Worm (Caenorhabditis elegans) whole organism, L1 larva: ENCODE data around the gene C38C3.3.
A peak's percentile ranks its signal among the peaks of the same experiment; 100 is the strongest.

Source experiments
- C04F5.9 ChIP-seq: sonication (generic microtip); optimal IDR thresholded peaks from 2 replicates; lab custom pipeline; 2016; ENCODE audit warnings: missing genetic modification characterization, missing compliant biosample characterization
- C16A3.4 ChIP-seq: fragments of 150-350 bp; optimal IDR thresholded peaks from 2 replicates; lab custom pipeline; 2014; ENCODE audit warnings: missing biosample characterization, missing genetic modification characterization
- alr-1 ChIP-seq: fragments of 200-800 bp; sonication (Bioruptor generic); optimal IDR thresholded peaks from 2 replicates; lab custom pipeline; 2018; ENCODE audit warnings: borderline replicate concordance, mild to moderate bottlenecking, missing genetic modification characterization, missing compliant biosample characterization
- ama-1 ChIP-seq: fragments of 150-350 bp; optimal IDR thresholded peaks from 2 replicates; lab custom pipeline; 2014
- ceh-63 ChIP-seq: fragments of 200-800 bp; sonication (Bioruptor generic); optimal IDR thresholded peaks from 2 replicates; lab custom pipeline; 2018; ENCODE audit warnings: mild to moderate bottlenecking, missing genetic modification characterization, missing compliant biosample characterization
- ceh-90 ChIP-seq: sonication (generic microtip); optimal IDR thresholded peaks from 2 replicates; lab custom pipeline; 2016; ENCODE audit warnings: missing genetic modification characterization, missing compliant biosample characterization
- ces-1 ChIP-seq: fragments of 150-350 bp; optimal IDR thresholded peaks from 2 replicates; lab custom pipeline; 2014; ENCODE audit warnings: missing biosample characterization, missing genetic modification reagents, missing genetic modification characterization
- efl-1 ChIP-seq, 4 experiments: fragments of 150-350 bp; optimal IDR thresholded peaks in 3 of 4; peaks in 1 of 4; 1 replicate in 1 of 4; 2 replicates in 3 of 4; lab custom pipeline; 2014; ENCODE audit warnings: missing biosample characterization in 2 of 4, missing genetic modification characterization in 2 of 4, missing genetic modification reagents in 2 of 4
- egl-13 ChIP-seq: sonication (generic microtip); optimal IDR thresholded peaks from 2 replicates; lab custom pipeline; 2016; ENCODE audit warnings: missing genotype, missing genetic modification reagents, missing genetic modification characterization, missing compliant biosample characterization
- elt-3 ChIP-seq, 6 experiments: fragments of 150-350 bp in 1 of 6; sonication (generic microtip); optimal IDR thresholded peaks; 2 replicates each; lab custom pipeline; 2017 to 2018; ENCODE audit warnings: missing biosample characterization in 6 of 6, missing genetic modification characterization in 6 of 6, inconsistent platforms in 1 of 6
- ets-5 ChIP-seq: fragments of 200-800 bp; sonication (Bioruptor generic); IDR thresholded peaks from 2 replicates; pipeline ENCODE4 v1.3.6; 2022; ENCODE audit warnings: missing genetic modification characterization, missing compliant biosample characterization
- hpl-2 ChIP-seq: fragments of 150-350 bp; optimal IDR thresholded peaks from 2 replicates; lab custom pipeline; 2014; ENCODE audit warnings: missing biosample characterization, missing genetic modification reagents, missing genetic modification characterization
- lin-14 ChIP-seq: fragments of 200-800 bp; sonication (Bioruptor generic); optimal IDR thresholded peaks from 2 replicates; lab custom pipeline; 2018; ENCODE audit warnings: mild to moderate bottlenecking, missing genetic modification characterization, moderate library complexity, missing compliant biosample characterization
- lin-15B ChIP-seq: fragments of 150-350 bp; sonication (generic microtip); optimal IDR thresholded peaks from 3 replicates; lab custom pipeline; 2014; ENCODE audit warnings: missing biosample characterization, missing genetic modification characterization
- lin-35 ChIP-seq, 2 experiments: fragments of 150-350 bp; optimal IDR thresholded peaks; 2 replicates each; lab custom pipeline; 2014; ENCODE audit warnings: missing biosample characterization in 2 of 2, missing genetic modification characterization in 2 of 2, missing genetic modification reagents in 2 of 2
- lin-39 ChIP-seq: fragments of 150-350 bp; optimal IDR thresholded peaks from 2 replicates; lab custom pipeline; 2014; ENCODE audit warnings: missing biosample characterization, missing genetic modification reagents, missing genetic modification characterization
- mab-9 ChIP-seq: fragments of 200-800 bp; sonication (Bioruptor generic); IDR thresholded peaks from 2 replicates; pipeline ENCODE4 v1.3.6; 2022; ENCODE audit warnings: missing genetic modification reagents, missing genetic modification characterization, missing compliant biosample characterization
- mdl-1 ChIP-seq, 2 experiments: fragments of 150-350 bp; optimal IDR thresholded peaks; 2 replicates each; lab custom pipeline; 2014 to 2017; ENCODE audit warnings: missing biosample characterization in 2 of 2, missing genetic modification characterization in 2 of 2, inconsistent platforms in 1 of 2
- mef-2 ChIP-seq: fragments of 150-350 bp; optimal IDR thresholded peaks from 2 replicates; lab custom pipeline; 2014; ENCODE audit warnings: missing biosample characterization, missing genetic modification characterization
- nhr-19 ChIP-seq: fragments of 200-800 bp; sonication (Bioruptor generic); conservative IDR thresholded peaks from 2 replicates; pipeline ENCODE4 v1.3.6; 2022; ENCODE audit warnings: missing genetic modification characterization, missing compliant biosample characterization
- nhr-20 ChIP-seq: sonication (generic microtip); optimal IDR thresholded peaks from 2 replicates; lab custom pipeline; 2016; ENCODE audit warnings: mild to moderate bottlenecking, missing genetic modification characterization, missing compliant biosample characterization
- nhr-237 ChIP-seq: fragments of 150-350 bp; optimal IDR thresholded peaks from 2 replicates; lab custom pipeline; 2014; ENCODE audit warnings: missing biosample characterization, missing genetic modification characterization
- nhr-76 ChIP-seq: sonication (generic microtip); optimal IDR thresholded peaks from 2 replicates; lab custom pipeline; 2017; ENCODE audit warnings: missing biosample characterization, missing genetic modification characterization
- nhr-85 ChIP-seq: sonication (generic microtip); peaks from one replicate; lab custom pipeline; 2016; ENCODE audit warnings: missing genetic modification characterization, inconsistent platforms, missing compliant biosample characterization
- pag-3 ChIP-seq: sonication (generic microtip); optimal IDR thresholded peaks from 2 replicates; lab custom pipeline; 2017; ENCODE audit warnings: missing genetic modification characterization, mild to moderate bottlenecking, missing compliant biosample characterization, antibody characterized with exemption, borderline replicate concordance; ENCODE audit not compliant: insufficient read depth
- pax-3 ChIP-seq: fragments of 200-800 bp; sonication (Bioruptor generic); optimal IDR thresholded peaks from 2 replicates; lab custom pipeline; 2018; ENCODE audit warnings: mild to moderate bottlenecking, missing genetic modification characterization, moderate library complexity, missing compliant biosample characterization
- pqm-1 ChIP-seq: sonication (generic microtip); optimal IDR thresholded peaks from 3 replicates; lab custom pipeline; 2017; ENCODE audit warnings: missing biosample characterization, missing genetic modification characterization
- rnt-1 ChIP-seq: sonication (generic microtip); optimal IDR thresholded peaks from 2 replicates; lab custom pipeline; 2016; ENCODE audit warnings: mild to moderate bottlenecking, missing genetic modification characterization, moderate library complexity, missing compliant biosample characterization
- snpc-4 ChIP-seq: fragments of 150-350 bp; optimal IDR thresholded peaks from 2 replicates; lab custom pipeline; 2014; ENCODE audit warnings: missing biosample characterization, missing genetic modification characterization
- tbx-2 ChIP-seq: sonication (generic microtip); optimal IDR thresholded peaks from 2 replicates; lab custom pipeline; 2016; ENCODE audit warnings: missing genetic modification characterization, missing compliant biosample characterization
- unc-86 ChIP-seq: sonication (generic microtip); optimal IDR thresholded peaks from 2 replicates; lab custom pipeline; 2016; ENCODE audit warnings: missing genetic modification characterization, missing compliant biosample characterization
- unc-98 ChIP-seq: fragments of 200-800 bp; sonication (Bioruptor generic); IDR thresholded peaks from 2 replicates; pipeline ENCODE4 v1.3.6; 2022; ENCODE audit warnings: missing genetic modification characterization, missing compliant biosample characterization
- zag-1 ChIP-seq: fragments of 150-350 bp; optimal IDR thresholded peaks from 2 replicates; lab custom pipeline; 2014; ENCODE audit warnings: missing biosample characterization, missing genetic modification characterization
- zip-4 ChIP-seq: fragments of 200-800 bp; sonication (Bioruptor generic); optimal IDR thresholded peaks from 2 replicates; lab custom pipeline; 2018; ENCODE audit warnings: mild to moderate bottlenecking, missing genetic modification characterization, moderate library complexity, missing compliant biosample characterization

Gene C38C3.3

DNA sequence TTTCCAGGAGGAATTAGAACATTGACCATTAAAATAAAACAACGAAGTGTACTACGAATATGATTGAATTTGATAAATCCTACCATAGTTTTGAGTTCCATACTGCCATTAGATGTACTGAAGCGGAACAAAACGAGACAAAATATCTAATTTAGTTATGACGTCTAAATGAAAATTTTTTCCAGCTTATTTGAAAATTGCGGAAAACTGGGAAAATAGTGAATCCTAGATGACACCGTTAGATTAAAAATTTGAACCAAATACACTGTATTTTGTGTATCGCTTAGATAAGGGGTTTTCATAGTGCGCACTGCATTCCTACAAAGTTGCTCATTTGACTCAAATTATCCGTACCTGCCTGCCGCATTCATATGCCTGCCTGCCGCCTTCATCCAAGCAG is 35.7 kb downstream of the C38C3.3 start, which contains the start of gene K02H11.4:
K02H11.4 (minus strand) TSS at position 101 of the 400 bp plus-strand sequence.
- TF ChIP-seq hpl-2 = no peak
- TF ChIP-seq pag-3 = no peak
- TF ChIP-seq pqm-1 (tag; lab: Kevin White, UChicago) = no peak

DNA sequence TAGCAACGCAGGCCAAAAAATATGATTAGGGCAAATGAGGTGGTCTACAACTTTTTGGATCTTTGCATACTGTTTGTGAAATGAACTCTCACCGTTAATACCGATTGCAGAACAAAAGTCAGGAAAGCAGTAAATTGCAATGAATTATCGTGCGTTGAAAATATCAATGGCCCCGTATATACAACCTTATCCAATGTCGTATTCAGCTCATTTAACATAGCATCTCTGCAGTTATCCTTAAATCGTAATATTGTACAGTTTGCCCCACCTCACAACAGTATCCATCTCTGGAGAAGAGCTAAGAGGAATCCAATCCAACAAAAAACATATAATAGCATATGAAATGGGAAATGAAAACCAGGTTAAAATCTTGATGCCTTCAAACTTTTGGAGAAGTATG is 37.0 kb downstream of the C38C3.3 start:
- TF ChIP-seq lin-14 (GFP tag; lab: Kevin White, UChicago) = no peak
- TF ChIP-seq mdl-1 (tag; optimal IDR thresholded peaks at IDR 0.05; lab: Kevin White, UChicago) = no peak

DNA sequence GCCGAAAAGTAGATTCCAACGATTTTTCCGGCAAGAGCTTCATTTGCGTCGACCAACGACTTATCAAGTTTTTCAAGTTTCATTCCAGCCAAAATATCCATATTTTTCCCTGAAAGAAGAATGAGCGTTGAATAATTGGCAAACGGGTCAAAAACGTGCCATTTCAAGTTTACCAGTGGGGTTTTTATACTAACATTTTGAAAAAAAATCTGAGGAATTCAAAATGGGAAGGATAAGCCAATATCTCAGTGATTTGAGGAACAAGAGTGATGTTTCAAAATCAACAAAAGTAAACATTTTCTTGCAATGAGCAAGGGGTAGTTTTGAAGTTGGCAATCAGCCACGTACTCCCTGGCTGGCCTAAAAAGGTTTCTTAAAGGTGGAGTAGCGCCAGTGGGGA is 38.9 kb downstream of the C38C3.3 start, which contains the start of gene trx-5:
trx-5 (minus strand) TSS at position 101 of the 400 bp plus-strand sequence.
- TF ChIP-seq efl-1 (optimal IDR thresholded peaks at IDR 0.05; lab: Kevin White, UChicago) (no peak), efl-1 (GFP tag; optimal IDR thresholded peaks at IDR 0.05 in 1 of 2; lab: Kevin White, UChicago) (peak in 1 of 2 experiments; percentile 23), ceh-90 (tag; lab: Kevin White, UChicago) (no peak)

DNA sequence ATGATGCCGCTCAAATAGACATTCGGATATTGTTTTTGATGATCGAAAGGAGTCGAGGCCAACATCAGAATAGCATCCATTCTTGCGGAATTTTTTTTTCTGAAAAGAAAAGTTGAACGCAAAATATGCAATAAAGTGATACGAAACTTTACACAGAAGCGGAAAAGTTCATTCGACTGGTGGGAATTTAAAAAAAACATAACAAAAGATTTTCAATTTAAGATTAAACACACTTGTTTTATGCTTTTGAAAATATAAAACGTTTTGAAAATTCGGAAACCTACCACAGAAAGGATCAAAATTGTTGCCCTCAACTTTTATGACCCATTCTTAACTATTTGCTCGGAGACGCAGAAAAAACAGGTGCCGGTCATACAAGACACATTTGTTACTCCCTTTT is 41.5 kb downstream of the C38C3.3 start, which contains the start of gene K02H11.9:
K02H11.9 (minus strand) TSS at position 101 of the 400 bp plus-strand sequence.
- TF ChIP-seq lin-35 (GFP tag; optimal IDR thresholded peaks at IDR 0.05; lab: Kevin White, UChicago) (no peak), nhr-85 (tag; lab: Kevin White, UChicago) (no peak), unc-86 (no peak), C04F5.9 (tag; lab: Kevin White, UChicago) (no peak), snpc-4 (no peak), pqm-1 (tag; lab: Kevin White, UChicago) (no peak)
- TF ChIP-seq, all 84 proteins: peak for 0

DNA sequence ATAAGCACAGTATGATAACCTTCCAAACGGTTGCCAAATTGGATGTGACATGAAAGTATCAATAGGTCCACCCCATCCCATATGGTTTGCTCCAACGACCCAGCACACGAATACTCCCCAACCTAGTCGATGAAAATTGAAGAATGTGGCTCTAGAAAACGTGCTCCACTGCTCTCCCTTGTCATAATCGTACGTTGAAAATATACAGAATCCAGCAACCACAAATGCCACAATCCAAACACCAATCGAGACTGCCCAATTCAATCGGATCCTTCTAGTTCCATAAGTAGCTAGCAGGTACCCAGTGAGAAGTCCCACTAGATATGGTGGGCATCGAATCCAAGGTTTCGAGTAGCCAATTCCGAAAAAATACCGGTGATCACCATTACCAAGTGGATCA is 43.4 kb downstream of the C38C3.3 start:
- no peak for TF ChIP-seq nhr-237 (tag; lab: Kevin White, UChicago)
- TF ChIP-seq elt-3 (tag; optimal IDR thresholded peaks at IDR 0.05; lab: Kevin White, UChicago) = no peak
- TF ChIP-seq alr-1 (tag; lab: Kevin White, UChicago) = no peak
- no peak for TF ChIP-seq mab-9 (GFP tag; lab: Robert Waterston, UW)
- no peak for TF ChIP-seq zip-4 (GFP tag; lab: Kevin White, UChicago)
- no peak for TF ChIP-seq lin-14 (GFP tag; lab: Kevin White, UChicago)
- TF ChIP-seq lin-39 (tag; lab: Kevin White, UChicago) = no peak
- no peak for TF ChIP-seq ceh-63 (GFP tag; lab: Kevin White, UChicago)
- no peak for TF ChIP-seq pag-3
- no peak for TF ChIP-seq C16A3.4
- no peak for TF ChIP-seq tbx-2 (tag; lab: Kevin White, UChicago)
- TF ChIP-seq rnt-1 (tag; lab: Kevin White, UChicago) = no peak
- no peak for TF ChIP-seq ama-1 (lab: Kevin White, UChicago)
- TF ChIP-seq zag-1 = no peak
- TF ChIP-seq unc-86 = no peak
- no peak for TF ChIP-seq nhr-19 (GFP tag; lab: Robert Waterston, UW)
- TF ChIP-seq pax-3 (tag; lab: Kevin White, UChicago) = no peak
- TF ChIP-seq unc-98 (GFP tag; lab: Robert Waterston, UW) = no peak
- TF ChIP-seq ets-5 = no peak
- no peak for TF ChIP-seq egl-13

DNA sequence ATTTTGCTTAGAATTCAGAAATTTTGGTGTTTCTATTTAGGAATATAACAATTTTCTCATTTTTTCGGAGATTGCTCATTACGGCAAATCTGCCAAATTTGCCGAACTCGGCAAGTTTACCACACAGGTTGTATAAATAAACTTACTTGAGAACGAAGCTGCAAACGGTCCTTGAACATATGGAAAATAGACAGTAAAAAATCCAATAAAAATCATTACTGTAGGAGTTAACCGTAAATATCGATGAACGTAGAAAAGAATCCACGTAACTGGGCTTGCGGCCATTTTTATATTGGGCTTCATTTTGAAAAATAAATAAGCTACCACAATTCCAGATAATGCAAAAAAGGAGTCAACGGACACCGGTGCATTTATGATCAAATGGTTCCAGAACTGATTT is 44.8 kb downstream of the C38C3.3 start:
- TF ChIP-seq unc-86 = no peak
- TF ChIP-seq ets-5 = 0 out of 2 replicates have a peak, but pooled peaks have one; percentile 33

DNA sequence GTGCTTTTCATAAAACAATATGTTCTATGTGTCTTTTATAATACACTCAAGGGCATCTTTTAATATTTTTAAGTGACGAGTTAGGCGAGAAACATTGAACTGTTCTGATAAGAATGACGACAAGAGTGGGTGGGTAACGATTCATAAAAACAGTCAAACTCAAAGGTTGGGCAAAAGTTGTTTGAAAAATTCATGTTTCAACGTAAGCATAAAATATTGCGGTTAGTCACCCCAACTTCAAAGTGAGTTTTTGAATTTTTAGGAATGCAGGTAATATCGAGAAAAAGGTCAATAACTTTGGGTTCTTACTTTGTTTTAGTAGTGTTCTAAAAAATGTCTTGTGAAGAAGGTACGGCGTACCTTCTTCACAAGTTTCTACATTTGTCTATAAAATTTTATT is 46.4 kb downstream of the C38C3.3 start, which contains the start of gene oac-31:
oac-31 (minus strand) TSS at position 101 of the 400 bp plus-strand sequence.
- TF ChIP-seq nhr-20 (tag; lab: Kevin White, UChicago) (no peak), nhr-76 (tag; lab: Kevin White, UChicago) (no peak), lin-15B (tag; lab: Kevin White, UChicago) (no peak), ces-1 (GFP tag; lab: Kevin White, UChicago) (no peak), mef-2 (tag; lab: Kevin White, UChicago) (no peak)
- TF ChIP-seq, all 84 proteins: peak for 0
